Worm (Caenorhabditis elegans): Measurements from ENCODE around the gene cal-2.

cal-2 gene

ce11 chrII:8961450-8961849 is 936 bp downstream of the cal-2 start (continued):
- no peak for TF ChIP-seq cebp-1 (GFP tag; IDR thresholded peaks at IDR 0.05)
- TF ChIP-seq cebp-1 (tag; optimal IDR thresholded peaks at IDR 0.05) = no peak

ce11 chrII:8962206-8962605 is 1.7 kb downstream of the cal-2 start:
- TF ChIP-seq ama-1 (optimal IDR thresholded peaks at IDR 0.05) (no peak), ama-1 (GFP tag; optimal IDR thresholded peaks at IDR 0.05) (peak in 1 of 2 experiments; percentile 0), nhr-80 (tag; optimal IDR thresholded peaks at IDR 0.05) (no peak), dox-1 (GFP tag; IDR thresholded peaks at IDR 0.05) (peak; percentile 39; the same call in 1 of the 2 replicates), F37B4.10 (GFP tag; IDR thresholded peaks at IDR 0.05) (no peak), cebp-1 (GFP tag; IDR thresholded peaks at IDR 0.05) (no peak), cebp-1 (tag; optimal IDR thresholded peaks at IDR 0.05) (peak; percentile 2)

- no peak for TF ChIP-seq egl-44 (GFP tag; IDR thresholded peaks at IDR 0.05)
- no peak for TF ChIP-seq cebp-1 (GFP tag; IDR thresholded peaks at IDR 0.05)
- no peak for TF ChIP-seq cebp-1 (tag; optimal IDR thresholded peaks at IDR 0.05)
- no peak for TF ChIP-seq hlh-26 (GFP tag; conservative IDR thresholded peaks at IDR 0.05)
- no peak for TF ChIP-seq attf-6 (GFP tag; IDR thresholded peaks at IDR 0.05)
- TF ChIP-seq cebp-2 (GFP tag; IDR thresholded peaks at IDR 0.05) = no peak
- TF ChIP-seq K12H6.12 (tag; optimal IDR thresholded peaks at IDR 0.05) = no peak
- TF ChIP-seq ekl-4 (GFP tag; IDR thresholded peaks at IDR 0.05) = no peak
- no peak for TF ChIP-seq madf-6 (GFP tag; IDR thresholded peaks at IDR 0.05)
- TF ChIP-seq sea-2 (GFP tag; IDR thresholded peaks at IDR 0.05) = no peak
- no peak for TF ChIP-seq gei-17 (GFP tag; optimal IDR thresholded peaks at IDR 0.05)
- no peak for TF ChIP-seq lsl-1 (GFP tag; optimal IDR thresholded peaks at IDR 0.05)
- TF ChIP-seq pbrm-1 (GFP tag; IDR thresholded peaks at IDR 0.05) = no peak
- no peak for TF ChIP-seq ztf-3 (GFP tag; optimal IDR thresholded peaks at IDR 0.05)
- TF ChIP-seq snpc-3.4 (tag; optimal IDR thresholded peaks at IDR 0.05) = no peak
- no peak for TF ChIP-seq lin-54 (GFP tag; optimal IDR thresholded peaks at IDR 0.05)
- TF ChIP-seq T07F8.4 (tag; optimal IDR thresholded peaks at IDR 0.05) = no peak
- no peak for TF ChIP-seq aptf-2 (GFP tag; conservative IDR thresholded peaks at IDR 0.05)
- TF ChIP-seq mcd-1 (GFP tag; IDR thresholded peaks at IDR 0.05) = no peak
- TF ChIP-seq hsf-1 (GFP tag; IDR thresholded peaks at IDR 0.05) = no peak
- no peak for TF ChIP-seq atf-7 (tag; optimal IDR thresholded peaks at IDR 0.05)
Measured at ce11 chrII:8964049-8964448, 3.5 kb downstream of the cal-2 start, which contains the start of gene sftd-3. sftd-3 (minus strand) TSS chrII:8964149.

- TF ChIP-seq cebp-1 (GFP tag; IDR thresholded peaks at IDR 0.05) = no peak
- TF ChIP-seq cebp-1 (tag; optimal IDR thresholded peaks at IDR 0.05) = peak; percentile 37
- TF ChIP-seq dox-1 (GFP tag; IDR thresholded peaks at IDR 0.05) = peak; percentile 52; the same call in 1 of the 2 replicates
- no peak for TF ChIP-seq ceh-100 (GFP tag; IDR thresholded peaks at IDR 0.05)
- peak; percentile 29 for TF ChIP-seq nhr-80 (tag; optimal IDR thresholded peaks at IDR 0.05)
- peak; percentile 86 to 93 for TF ChIP-seq let-607 (tag; optimal IDR thresholded peaks at IDR 0.05)
- TF ChIP-seq attf-5 (GFP tag; optimal IDR thresholded peaks at IDR 0.05) = peak; percentile 58
- no peak for TF ChIP-seq lag-1 (GFP tag; IDR thresholded peaks at IDR 0.05)
Measured at ce11 chrII:8964835-8965234, 4.3 kb downstream of the cal-2 start, which contains the start of the genes ndub-3 and C18E9.2. ndub-3 (minus strand) TSS chrII:8964890. C18E9.2 (plus strand) TSS chrII:8965006.

- TF ChIP-seq lsl-1 (GFP tag; optimal IDR thresholded peaks at IDR 0.05) (peak; percentile 96), ztf-28 (GFP tag; IDR thresholded peaks at IDR 0.05) (peak; percentile 33; the same call in 1 of the 2 replicates), rcor-1 (GFP tag; IDR thresholded peaks at IDR 0.05) (no peak), ccch-3 (GFP tag; optimal IDR thresholded peaks at IDR 0.05) (no peak), lin-40 (tag; optimal IDR thresholded peaks at IDR 0.05) (peak; percentile 71), ceh-27 (GFP tag; optimal IDR thresholded peaks at IDR 0.05) (no peak), let-607 (tag; optimal IDR thresholded peaks at IDR 0.05) (peak in 1 of 2 experiments; percentile 23), F10E7.11 (tag; optimal IDR thresholded peaks at IDR 0.05) (no peak), somi-1 (GFP tag; optimal IDR thresholded peaks at IDR 0.05) (no peak), aptf-3 (GFP tag; IDR thresholded peaks at IDR 0.05) (no peak), tbx-9 (tag; optimal IDR thresholded peaks at IDR 0.05; ENCODE audit: borderline replicate concordance) (no peak), hsf-1 (GFP tag; IDR thresholded peaks at IDR 0.05) (no peak), ama-1 (optimal IDR thresholded peaks at IDR 0.05) (no peak), ama-1 (GFP tag; optimal IDR thresholded peaks at IDR 0.05) (no peak), egrh-3 (GFP tag; IDR thresholded peaks at IDR 0.05) (no peak)
Measured at ce11 chrII:8969251-8970183, 9.0 kb downstream of the cal-2 start, which contains the start of the genes szy-20 and C18E9.5. szy-20 (minus strand) TSS chrII:8969333. C18E9.5 (plus strand) TSS chrII:8969980.

Measured in whole organism, young adult.